Worm (Caenorhabditis elegans) whole organism, mixed stage, embryonic: ENCODE data around the gene T23G7.2.

Experiments used
- M03D4.4 ChIP-seq: sonication (generic microtip); optimal IDR thresholded peaks from 2 replicates; lab custom pipeline; 2017; ENCODE audit warnings: mild to moderate bottlenecking, missing genetic modification characterization, missing compliant biosample characterization
- bed-3 ChIP-seq: fragments of 200-800 bp; sonication (Bioruptor generic); optimal IDR thresholded peaks from 3 replicates; lab custom pipeline; 2018; ENCODE audit warnings: mild to moderate bottlenecking, missing genetic modification characterization, moderate library complexity, missing compliant biosample characterization
- blmp-1 ChIP-seq: fragments of 150-350 bp; optimal IDR thresholded peaks from 2 replicates; lab custom pipeline; 2014; ENCODE audit warnings: missing biosample characterization, missing genetic modification characterization
- ceh-39 ChIP-seq: fragments of 150-350 bp; optimal IDR thresholded peaks from 2 replicates; lab custom pipeline; 2014; ENCODE audit warnings: missing biosample characterization, missing genetic modification characterization
- ceh-43 ChIP-seq: fragments of 200-800 bp; sonication (Bioruptor generic); optimal IDR thresholded peaks from 2 replicates; lab custom pipeline; 2018; ENCODE audit warnings: mild to moderate bottlenecking, missing genetic modification characterization, moderate library complexity, missing compliant biosample characterization
- ceh-83 ChIP-seq: fragments of 200-800 bp; sonication (Bioruptor generic); optimal IDR thresholded peaks from 2 replicates; lab custom pipeline; 2018; ENCODE audit warnings: mild to moderate bottlenecking, missing genetic modification characterization, missing compliant biosample characterization
- ces-1 ChIP-seq: fragments of 150-350 bp; optimal IDR thresholded peaks from 2 replicates; lab custom pipeline; 2014; ENCODE audit warnings: missing biosample characterization, missing genetic modification reagents, missing genetic modification characterization
- cnd-1 ChIP-seq: fragments of 200-800 bp; sonication (Bioruptor generic); optimal IDR thresholded peaks from 2 replicates; lab custom pipeline; 2018; ENCODE audit warnings: mild to moderate bottlenecking, missing genetic modification characterization, missing compliant biosample characterization
- drap-1 ChIP-seq: fragments of 200-800 bp; sonication (Bioruptor generic); optimal IDR thresholded peaks from 3 replicates; lab custom pipeline; 2018; ENCODE audit warnings: mild to moderate bottlenecking, missing genetic modification characterization, missing compliant biosample characterization
- elt-1 ChIP-seq: sonication (generic microtip); optimal IDR thresholded peaks from 2 replicates; lab custom pipeline; 2017; ENCODE audit warnings: missing genetic modification characterization, mild to moderate bottlenecking, missing compliant biosample characterization, antibody characterized with exemption, moderate library complexity, borderline replicate concordance; ENCODE audit not compliant: insufficient read depth
- elt-3 ChIP-seq: fragments of 150-350 bp; optimal IDR thresholded peaks from 2 replicates; lab custom pipeline; 2014; ENCODE audit warnings: missing biosample characterization, missing genetic modification characterization
- flh-1 ChIP-seq: fragments of 200-800 bp; sonication (Bioruptor generic); optimal IDR thresholded peaks from 2 replicates; lab custom pipeline; 2018; ENCODE audit warnings: mild to moderate bottlenecking, missing genetic modification characterization, moderate library complexity, missing compliant biosample characterization
- ham-2 ChIP-seq: fragments of 200-800 bp; sonication (Bioruptor generic); optimal IDR thresholded peaks from 2 replicates; lab custom pipeline; 2018; ENCODE audit warnings: mild to moderate bottlenecking, missing genetic modification characterization, missing compliant biosample characterization
- hlh-1 ChIP-seq: fragments of 150-350 bp; optimal IDR thresholded peaks from 2 replicates; lab custom pipeline; 2014; ENCODE audit warnings: missing biosample characterization, missing genetic modification reagents, missing genetic modification characterization
- lin-13 ChIP-seq: fragments of 150-350 bp; optimal IDR thresholded peaks from 2 replicates; lab custom pipeline; 2014; ENCODE audit warnings: missing biosample characterization, missing genetic modification characterization
- lin-32 ChIP-seq: fragments of 200-800 bp; sonication (Bioruptor generic); optimal IDR thresholded peaks from 2 replicates; lab custom pipeline; 2018; ENCODE audit warnings: mild to moderate bottlenecking, missing genetic modification characterization, missing compliant biosample characterization
- lsy-2 ChIP-seq: fragments of 150-350 bp; optimal IDR thresholded peaks from 2 replicates; lab custom pipeline; 2014; ENCODE audit warnings: missing biosample characterization, missing genetic modification characterization
- mab-5 ChIP-seq: fragments of 150-350 bp; optimal IDR thresholded peaks from 2 replicates; lab custom pipeline; 2014; ENCODE audit warnings: missing biosample characterization, missing genetic modification characterization
- mep-1 ChIP-seq: fragments of 150-350 bp; optimal IDR thresholded peaks from 2 replicates; lab custom pipeline; 2017; ENCODE audit warnings: missing biosample characterization, missing genetic modification reagents, missing genetic modification characterization, inconsistent platforms
- mls-2 ChIP-seq: sonication (generic microtip); optimal IDR thresholded peaks from 2 replicates; lab custom pipeline; 2016; ENCODE audit warnings: mild to moderate bottlenecking, missing genetic modification characterization, moderate library complexity, missing compliant biosample characterization
- nhr-12 ChIP-seq: fragments of 150-350 bp; optimal IDR thresholded peaks from 2 replicates; lab custom pipeline; 2014; ENCODE audit warnings: missing biosample characterization, missing genetic modification characterization
- nhr-2 ChIP-seq: fragments of 150-350 bp; optimal IDR thresholded peaks from 2 replicates; lab custom pipeline; 2014; ENCODE audit warnings: missing biosample characterization, missing genetic modification characterization
- nhr-237 ChIP-seq: fragments of 150-350 bp; optimal IDR thresholded peaks from 2 replicates; lab custom pipeline; 2014; ENCODE audit warnings: missing biosample characterization, missing genetic modification characterization
- nhr-28 ChIP-seq: fragments of 150-350 bp; optimal IDR thresholded peaks from 2 replicates; lab custom pipeline; 2014; ENCODE audit warnings: missing biosample characterization, missing genetic modification characterization
- nhr-76 ChIP-seq: sonication (generic microtip); optimal IDR thresholded peaks from 2 replicates; lab custom pipeline; 2017; ENCODE audit warnings: missing biosample characterization, missing genetic modification characterization
- pha-4 ChIP-seq: fragments of 150-350 bp; optimal IDR thresholded peaks from 2 replicates; lab custom pipeline; 2018; ENCODE audit warnings: missing biosample characterization, missing genetic modification reagents, missing genetic modification characterization
- sem-2 ChIP-seq: fragments of 200-800 bp; sonication (Bioruptor generic); optimal IDR thresholded peaks from 2 replicates; lab custom pipeline; 2018; ENCODE audit warnings: mild to moderate bottlenecking, missing genetic modification characterization, missing compliant biosample characterization
- snpc-4 ChIP-seq: fragments of 150-350 bp; optimal IDR thresholded peaks from 2 replicates; lab custom pipeline; 2014; ENCODE audit warnings: missing biosample characterization, missing genetic modification characterization
- sptf-1 ChIP-seq: sonication (generic microtip); optimal IDR thresholded peaks from 2 replicates; lab custom pipeline; 2017; ENCODE audit warnings: mild to moderate bottlenecking, missing genetic modification characterization, moderate library complexity, missing compliant biosample characterization
- tbx-8 ChIP-seq: fragments of 200-800 bp; sonication (Bioruptor generic); optimal IDR thresholded peaks from 2 replicates; lab custom pipeline; 2018; ENCODE audit warnings: mild to moderate bottlenecking, missing genetic modification characterization, moderate library complexity, missing compliant biosample characterization
- unc-120 ChIP-seq: sonication (generic microtip); optimal IDR thresholded peaks from 2 replicates; lab custom pipeline; 2017; ENCODE audit warnings: missing genetic modification characterization, missing compliant biosample characterization; ENCODE audit not compliant: poor library complexity, severe bottlenecking
- unc-39 ChIP-seq: fragments of 150-350 bp; optimal IDR thresholded peaks from 2 replicates; lab custom pipeline; 2014; ENCODE audit warnings: missing biosample characterization, missing genetic modification characterization
- unc-62 ChIP-seq: fragments of 150-350 bp; optimal IDR thresholded peaks from 2 replicates; lab custom pipeline; 2014; ENCODE audit warnings: missing biosample characterization, missing genetic modification reagents, missing genetic modification characterization
- zip-8 ChIP-seq: fragments of 150-350 bp; optimal IDR thresholded peaks from 2 replicates; lab custom pipeline; 2014; ENCODE audit warnings: missing biosample characterization, missing genetic modification characterization
- ztf-11 ChIP-seq: fragments of 150-350 bp; optimal IDR thresholded peaks from 2 replicates; lab custom pipeline; 2014; ENCODE audit warnings: missing biosample characterization, missing genetic modification characterization

Gene T23G7.2

DNA sequence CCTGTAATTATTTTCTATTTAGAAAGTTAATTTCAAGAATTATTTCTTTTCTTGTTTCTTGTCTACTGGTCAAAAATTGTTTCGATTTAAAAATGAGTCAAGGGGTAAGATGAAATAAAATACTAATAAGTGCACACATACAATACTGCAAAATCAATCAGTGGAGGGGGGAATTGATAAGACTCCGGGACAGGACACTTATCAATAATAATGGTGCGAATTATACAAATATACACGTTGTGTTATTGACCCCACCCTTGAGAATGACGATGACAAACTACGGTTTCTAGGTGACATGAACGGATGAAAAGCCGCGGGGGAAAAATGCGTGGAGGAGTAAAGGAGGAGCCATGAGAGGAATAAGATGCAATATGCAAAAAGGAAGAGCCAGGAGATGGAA is 8.4 kb upstream of the T23G7.2 start:
- no peak for TF ChIP-seq mab-5 (tag; lab: Kevin White, UChicago)
- TF ChIP-seq ceh-43: no peak
- TF ChIP-seq elt-3: no peak
- no peak for TF ChIP-seq bed-3
- no peak for TF ChIP-seq flh-1 (GFP tag; lab: Kevin White, UChicago)
- no peak for TF ChIP-seq ham-2
- TF ChIP-seq pha-4 (tag; lab: Kevin White, UChicago): no peak
- TF ChIP-seq ces-1 (GFP tag; lab: Kevin White, UChicago): no peak
- TF ChIP-seq lin-13: no peak
- TF ChIP-seq nhr-12 (tag; lab: Kevin White, UChicago): no peak
- no peak for TF ChIP-seq hlh-1 (tag; lab: Kevin White, UChicago)
- no peak for TF ChIP-seq tbx-8
- no peak for TF ChIP-seq drap-1 (GFP tag; lab: Kevin White, UChicago)
- TF ChIP-seq cnd-1: no peak
- TF ChIP-seq zip-8 (tag; lab: Kevin White, UChicago): no peak
- no peak for TF ChIP-seq sptf-1
- TF ChIP-seq ceh-39 (tag; lab: Kevin White, UChicago): no peak
- TF ChIP-seq elt-1 (tag; lab: Kevin White, UChicago): no peak
- no peak for TF ChIP-seq unc-39 (tag; lab: Kevin White, UChicago)
- no peak for TF ChIP-seq lin-32 (GFP tag; lab: Kevin White, UChicago)

- no peak for TF ChIP-seq snpc-4 (tag; lab: Kevin White, UChicago)
- no peak for TF ChIP-seq ham-2
- no peak for TF ChIP-seq nhr-76 (tag; lab: Kevin White, UChicago)
- no peak for TF ChIP-seq cnd-1
- no peak for TF ChIP-seq lin-13
- TF ChIP-seq M03D4.4: no peak
- no peak for TF ChIP-seq blmp-1 (tag; lab: Kevin White, UChicago)
- TF ChIP-seq nhr-28: no peak
- no peak for TF ChIP-seq lin-32 (GFP tag; lab: Kevin White, UChicago)
- no peak for TF ChIP-seq unc-120 (tag; lab: Kevin White, UChicago)
- TF ChIP-seq unc-62 (GFP tag; lab: Kevin White, UChicago): no peak
- no peak for TF ChIP-seq flh-1 (GFP tag; lab: Kevin White, UChicago)
- no peak for TF ChIP-seq sptf-1
- TF ChIP-seq nhr-2 (tag; lab: Kevin White, UChicago): no peak
- TF ChIP-seq ztf-11: no peak
- no peak for TF ChIP-seq nhr-12 (tag; lab: Kevin White, UChicago)
- no peak for TF ChIP-seq elt-1 (tag; lab: Kevin White, UChicago)
- no peak for TF ChIP-seq nhr-237
- TF ChIP-seq mab-5 (tag; lab: Kevin White, UChicago): no peak
- no peak for TF ChIP-seq lsy-2 (tag; lab: Kevin White, UChicago)
Observed at ce11 chrII:9178811-9179210, 6.1 kb upstream of the T23G7.2 start.

- TF ChIP-seq ceh-43 (peak; percentile 38), lin-13 (peak; percentile 25), nhr-12 (tag; lab: Kevin White, UChicago) (no peak), lsy-2 (tag; lab: Kevin White, UChicago) (peak; percentile 10), mep-1 (tag; lab: Kevin White, UChicago) (peak; percentile 42), zip-8 (tag; lab: Kevin White, UChicago) (no peak), nhr-28 (no peak), ces-1 (GFP tag; lab: Kevin White, UChicago) (peak; percentile 82)
Observed at ce11 chrII:9177080-9177479, 4.3 kb upstream of the T23G7.2 start, which contains the start of the genes sec-5 and pir-1. TSS of gene sec-5 (minus strand) at chrII:9177152. TSS of gene pir-1 (plus strand) at chrII:9177300.

DNA sequence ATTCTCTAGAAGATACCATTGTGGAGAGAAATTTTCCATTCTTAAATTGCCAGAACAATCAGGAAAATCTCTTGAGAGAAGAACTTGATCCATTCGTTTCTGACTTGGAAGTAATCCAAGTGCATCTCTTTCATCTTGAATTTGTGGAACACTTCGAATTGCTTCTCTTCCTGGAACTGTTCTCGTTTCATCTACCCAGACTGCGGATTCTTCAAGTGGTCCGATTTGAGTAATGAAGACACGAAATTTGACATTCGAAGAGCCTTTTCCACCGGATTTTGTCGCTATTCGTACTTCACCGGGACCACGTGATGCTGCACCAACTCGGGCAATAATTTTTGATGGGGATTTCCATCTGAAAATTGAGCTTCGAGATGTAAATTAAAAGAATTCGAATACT is 3.8 kb upstream of the T23G7.2 start:
- TF ChIP-seq ceh-39 (tag; lab: Kevin White, UChicago) (no peak), mab-5 (tag; lab: Kevin White, UChicago) (no peak), elt-1 (tag; lab: Kevin White, UChicago) (no peak), nhr-28 (no peak), M03D4.4 (no peak), drap-1 (GFP tag; lab: Kevin White, UChicago) (no peak), nhr-76 (tag; lab: Kevin White, UChicago) (no peak), tbx-8 (no peak)

ce11 chrII:9173471-9173870 is 722 bp upstream of the T23G7.2 start:
- TF ChIP-seq M03D4.4 (no peak), nhr-2 (tag; lab: Kevin White, UChicago) (no peak), ceh-39 (tag; lab: Kevin White, UChicago) (no peak), tbx-8 (no peak), ces-1 (GFP tag; lab: Kevin White, UChicago) (no peak), elt-1 (tag; lab: Kevin White, UChicago) (no peak), snpc-4 (tag; lab: Kevin White, UChicago) (no peak), lsy-2 (tag; lab: Kevin White, UChicago) (no peak), unc-39 (tag; lab: Kevin White, UChicago) (no peak), nhr-12 (tag; lab: Kevin White, UChicago) (no peak), ztf-11 (no peak), mls-2 (tag; lab: Kevin White, UChicago) (no peak), mab-5 (tag; lab: Kevin White, UChicago) (no peak), zip-8 (tag; lab: Kevin White, UChicago) (no peak), ceh-43 (no peak), sem-2 (no peak), nhr-237 (no peak), mep-1 (tag; lab: Kevin White, UChicago) (no peak), ceh-83 (no peak)
